Fruit fly (Drosophila melanogaster) whole organism, embryonic: ENCODE results near the gene CG43094.

Source experiments
- Ada2b ChIP-seq: fragments of 200-800 bp; sonication (Bioruptor generic); IDR thresholded peaks from 2 replicates; pipeline ENCODE4 v1.3.6; 2022; ENCODE audit warnings: missing biosample characterization, missing genetic modification characterization
- Adf1 ChIP-seq: fragments of 200-800 bp; sonication (Bioruptor generic); IDR thresholded peaks from 2 replicates; pipeline ENCODE4 v1.3.6; 2022; ENCODE audit warnings: missing biosample characterization, missing genetic modification characterization
- CG10543 ChIP-seq: fragments of 200-800 bp; sonication (Bioruptor generic); optimal IDR thresholded peaks from 3 replicates; lab custom pipeline; 2017; ENCODE audit warnings: missing biosample characterization, mild to moderate bottlenecking, missing genetic modification characterization, moderate library complexity
- CG10979 ChIP-seq: fragments of 200-800 bp; sonication (Bioruptor generic); optimal IDR thresholded peaks from 2 replicates; lab custom pipeline; 2018; ENCODE audit warnings: missing biosample characterization, mild to moderate bottlenecking, missing genetic modification characterization, moderate library complexity
- CG12659 ChIP-seq: fragments of 200-800 bp; sonication (Bioruptor generic); optimal IDR thresholded peaks from 3 replicates; lab custom pipeline; 2017; ENCODE audit warnings: mild to moderate bottlenecking, missing biosample characterization, missing genetic modification reagents, missing genetic modification characterization
- CG12744 ChIP-seq: fragments of 200-800 bp; sonication (Bioruptor generic); optimal IDR thresholded peaks from 2 replicates; lab custom pipeline; 2016; ENCODE audit warnings: missing biosample characterization, missing genetic modification characterization
- CG14441 ChIP-seq: fragments of 200-800 bp; sonication (Bioruptor generic); IDR thresholded peaks from 2 replicates; pipeline ENCODE4 v1.3.6; 2022; ENCODE audit warnings: missing biosample characterization, missing genetic modification characterization
- CG14965 ChIP-seq: fragments of 200-800 bp; sonication (Bioruptor generic); optimal IDR thresholded peaks from 2 replicates; lab custom pipeline; 2016; ENCODE audit warnings: missing biosample characterization, missing genetic modification characterization, borderline replicate concordance
- CG16863 ChIP-seq: fragments of 200-800 bp; sonication (Bioruptor generic); optimal IDR thresholded peaks from 3 replicates; lab custom pipeline; 2016; ENCODE audit warnings: missing biosample characterization, missing genetic modification characterization
- CG18599 ChIP-seq: fragments of 200-800 bp; sonication (Bioruptor generic); optimal IDR thresholded peaks from 3 replicates; lab custom pipeline; 2017; ENCODE audit warnings: missing biosample characterization, missing genetic modification characterization, mild to moderate bottlenecking, moderate library complexity, missing genetic modification reagents
- CG18619 ChIP-seq: fragments of 200-800 bp; sonication (Bioruptor generic); optimal IDR thresholded peaks from 3 replicates; lab custom pipeline; 2017; ENCODE audit warnings: missing biosample characterization, mild to moderate bottlenecking, missing genetic modification characterization
- CG30020 ChIP-seq: fragments of 200-800 bp; optimal IDR thresholded peaks from 2 replicates; lab custom pipeline; 2019; ENCODE audit warnings: missing biosample characterization, mild to moderate bottlenecking, missing genetic modification characterization, moderate library complexity
- CG4404 ChIP-seq: fragments of 200-800 bp; sonication (Bioruptor generic); IDR thresholded peaks from 2 replicates; pipeline ENCODE4 v1.3.6; 2022; ENCODE audit warnings: missing biosample characterization, missing genetic modification characterization
- CG6175 ChIP-seq: fragments of 200-800 bp; sonication (Bioruptor generic); IDR thresholded peaks from 3 replicates; pipeline ENCODE4 v1.3.6; 2022; ENCODE audit warnings: missing biosample characterization, missing genetic modification characterization
- CG6689 ChIP-seq: fragments of 200-800 bp; sonication (Bioruptor generic); IDR thresholded peaks from 2 replicates; pipeline ENCODE4 v1.3.6; 2022; ENCODE audit warnings: missing biosample characterization, missing genetic modification characterization
- CG6765 ChIP-seq: fragments of 200-800 bp; sonication (Bioruptor generic); optimal IDR thresholded peaks from 3 replicates; lab custom pipeline; 2017; ENCODE audit warnings: missing biosample characterization, mild to moderate bottlenecking, missing genetic modification characterization
- CG7839 ChIP-seq: fragments of 200-800 bp; sonication (Bioruptor generic); optimal IDR thresholded peaks from 3 replicates; lab custom pipeline; 2018; ENCODE audit warnings: missing biosample characterization, mild to moderate bottlenecking, missing genetic modification characterization, moderate library complexity
- CG7963 ChIP-seq: fragments of 200-800 bp; sonication (Bioruptor generic); IDR thresholded peaks from 3 replicates; pipeline ENCODE4 v1.3.6; 2022; ENCODE audit warnings: missing biosample characterization, missing genetic modification characterization; ENCODE audit not compliant: partially characterized antibody
- CG8281 ChIP-seq: fragments of 200-800 bp; sonication (Bioruptor generic); optimal IDR thresholded peaks from 2 replicates; lab custom pipeline; 2018; ENCODE audit warnings: missing biosample characterization, mild to moderate bottlenecking, missing genetic modification characterization, moderate library complexity
- CG8478 ChIP-seq: fragments of >200 bp; optimal IDR thresholded peaks from 2 replicates; lab custom pipeline; 2018
- CG9727 ChIP-seq: fragments of 200-800 bp; sonication (Bioruptor generic); optimal IDR thresholded peaks from 3 replicates; lab custom pipeline; 2017; ENCODE audit warnings: missing biosample characterization, mild to moderate bottlenecking, missing genetic modification characterization
- CTCF ChIP-seq: fragments of 200-800 bp; sonication (Bioruptor generic); optimal IDR thresholded peaks from 2 replicates; lab custom pipeline; 2017; ENCODE audit warnings: missing biosample characterization, mild to moderate bottlenecking, missing genetic modification characterization, moderate library complexity
- Dek ChIP-seq: fragments of 200-800 bp; sonication (Bioruptor generic); optimal IDR thresholded peaks from 3 replicates; lab custom pipeline; 2019; ENCODE audit warnings: missing biosample characterization, mild to moderate bottlenecking, missing genetic modification characterization, moderate library complexity
- Fer3 ChIP-seq: fragments of 200-800 bp; sonication (Bioruptor generic); optimal IDR thresholded peaks from 2 replicates; lab custom pipeline; 2018; ENCODE audit warnings: missing biosample characterization, mild to moderate bottlenecking, missing genetic modification characterization, moderate library complexity
- Mes4 ChIP-seq: fragments of 200-800 bp; sonication (Bioruptor generic); optimal IDR thresholded peaks from 2 replicates; lab custom pipeline; 2016; ENCODE audit warnings: missing biosample characterization, missing genetic modification characterization
- NC2α ChIP-seq: fragments of 200-800 bp; sonication (Bioruptor generic); optimal IDR thresholded peaks from 2 replicates; lab custom pipeline; 2016; ENCODE audit warnings: missing biosample characterization, missing genetic modification characterization
- NC2β ChIP-seq: fragments of 200-800 bp; sonication (Bioruptor generic); optimal IDR thresholded peaks from 2 replicates; lab custom pipeline; 2016; ENCODE audit warnings: missing biosample characterization, missing genetic modification characterization
- Poxn ChIP-seq: fragments of 200-800 bp; sonication (Bioruptor generic); IDR thresholded peaks from 2 replicates; pipeline ENCODE4 v1.3.6; 2022; ENCODE audit warnings: missing biosample characterization, missing genetic modification characterization
- Sin3A ChIP-seq: fragments of >200 bp; optimal IDR thresholded peaks from 2 replicates; lab custom pipeline; 2018
- Sox102F ChIP-seq: fragments of 200-800 bp; sonication (Bioruptor generic); optimal IDR thresholded peaks from 2 replicates; lab custom pipeline; 2018; ENCODE audit warnings: missing biosample characterization, mild to moderate bottlenecking, missing genetic modification characterization, moderate library complexity
- Trl ChIP-seq, 3 experiments: fragments of >200 bp in 2 of 3; fragments of 200-800 bp in 1 of 3; sonication (Bioruptor generic) in 1 of 3; optimal IDR thresholded peaks; 2 replicates in 1 of 3; 3 replicates in 2 of 3; lab custom pipeline; 2016 to 2017; ENCODE audit warnings: missing biosample characterization in 1 of 3, missing genetic modification characterization in 1 of 3
- Xbp1 ChIP-seq: fragments of 200-800 bp; sonication (Bioruptor generic); optimal IDR thresholded peaks from 3 replicates; lab custom pipeline; 2016; ENCODE audit warnings: missing biosample characterization, mild to moderate bottlenecking, missing genetic modification characterization
- Xrp1 ChIP-seq: fragments of 200-800 bp; sonication (Bioruptor generic); IDR thresholded peaks from 2 replicates; pipeline ENCODE4 v1.3.6; 2022; ENCODE audit warnings: missing biosample characterization, missing genetic modification characterization
- ab ChIP-seq: fragments of 200-800 bp; sonication (Bioruptor generic); optimal IDR thresholded peaks from 2 replicates; lab custom pipeline; 2016; ENCODE audit warnings: missing biosample characterization, missing genetic modification characterization
- bbx ChIP-seq: fragments of 200-800 bp; sonication (Bioruptor generic); IDR thresholded peaks from 2 replicates; pipeline ENCODE4 v1.3.6; 2022; ENCODE audit warnings: missing biosample characterization, missing genetic modification characterization; ENCODE audit not compliant: partially characterized antibody
- cad ChIP-seq: fragments of >200 bp; optimal IDR thresholded peaks from 2 replicates; lab custom pipeline; 2017; ENCODE audit warnings: missing biosample characterization, missing genetic modification characterization
- cato ChIP-seq: fragments of 200-800 bp; sonication (Bioruptor generic); optimal IDR thresholded peaks from 2 replicates; lab custom pipeline; 2016; ENCODE audit warnings: missing biosample characterization, missing genetic modification characterization, borderline replicate concordance
- grau ChIP-seq: fragments of 200-800 bp; optimal IDR thresholded peaks from 3 replicates; lab custom pipeline; 2019; ENCODE audit warnings: missing biosample characterization, mild to moderate bottlenecking, missing genetic modification characterization, moderate library complexity
- gsb-n ChIP-seq: fragments of 200-800 bp; sonication (Bioruptor generic); optimal IDR thresholded peaks from 3 replicates; lab custom pipeline; 2018; ENCODE audit warnings: missing biosample characterization, mild to moderate bottlenecking, missing genetic modification characterization
- lbe ChIP-seq: fragments of 200-800 bp; sonication (Bioruptor generic); optimal IDR thresholded peaks from 2 replicates; lab custom pipeline; 2016; ENCODE audit warnings: missing biosample characterization, mild to moderate bottlenecking, missing genetic modification characterization
- lov ChIP-seq, 2 experiments: fragments of 200-800 bp in 1 of 2; fragments of >200 bp in 1 of 2; sonication (Bioruptor generic) in 1 of 2; IDR thresholded peaks in 1 of 2; optimal IDR thresholded peaks in 1 of 2; 2 replicates in 1 of 2; 3 replicates in 1 of 2; pipeline versions ENCODE4 v1.3.6 to Lab custom; 2017 to 2022; ENCODE audit warnings: missing biosample characterization in 1 of 2, missing genetic modification characterization in 1 of 2
- nau ChIP-seq: fragments of 200-800 bp; sonication (Bioruptor generic); optimal IDR thresholded peaks from 3 replicates; lab custom pipeline; 2017; ENCODE audit warnings: missing biosample characterization, mild to moderate bottlenecking, missing genetic modification characterization, missing genetic modification reagents
- pho ChIP-seq: fragments of 200-800 bp; sonication (Bioruptor generic); optimal IDR thresholded peaks from 2 replicates; lab custom pipeline; 2016; ENCODE audit warnings: missing biosample characterization, missing genetic modification characterization
- prd ChIP-seq, 3 experiments: fragments of >200 bp in 2 of 3; fragments of 200-800 bp in 1 of 3; sonication (Bioruptor generic) in 1 of 3; optimal IDR thresholded peaks in 2 of 3; IDR thresholded peaks in 1 of 3; 2 replicates in 2 of 3; 3 replicates in 1 of 3; pipeline versions ENCODE4 v1.3.6 to Lab custom; 2017 to 2022; ENCODE audit warnings: missing biosample characterization in 1 of 3, missing genetic modification characterization in 1 of 3
- sens-2 ChIP-seq: fragments of 200-800 bp; sonication (Bioruptor generic); IDR thresholded peaks from 2 replicates; pipeline ENCODE4 v1.3.6; 2022; ENCODE audit warnings: missing biosample characterization, missing genetic modification characterization
- shn ChIP-seq: fragments of 200-800 bp; sonication (Bioruptor generic); optimal IDR thresholded peaks from 3 replicates; lab custom pipeline; 2016; ENCODE audit warnings: missing biosample characterization, missing genetic modification characterization
- sisA ChIP-seq: fragments of 200-800 bp; sonication (Bioruptor generic); IDR thresholded peaks from 2 replicates; pipeline ENCODE4 v1.3.6; 2022; ENCODE audit warnings: missing biosample characterization, missing genetic modification characterization
- vfl ChIP-seq: fragments of 200-800 bp; sonication (Bioruptor generic); optimal IDR thresholded peaks from 2 replicates; lab custom pipeline; 2016; ENCODE audit warnings: missing biosample characterization, missing genetic modification characterization
- zfh1 ChIP-seq: fragments of 200-800 bp; sonication (Bioruptor generic); IDR thresholded peaks from 3 replicates; pipeline ENCODE4 v1.3.6; 2022; ENCODE audit warnings: missing biosample characterization, missing genetic modification characterization

The CG43094 gene

DNA sequence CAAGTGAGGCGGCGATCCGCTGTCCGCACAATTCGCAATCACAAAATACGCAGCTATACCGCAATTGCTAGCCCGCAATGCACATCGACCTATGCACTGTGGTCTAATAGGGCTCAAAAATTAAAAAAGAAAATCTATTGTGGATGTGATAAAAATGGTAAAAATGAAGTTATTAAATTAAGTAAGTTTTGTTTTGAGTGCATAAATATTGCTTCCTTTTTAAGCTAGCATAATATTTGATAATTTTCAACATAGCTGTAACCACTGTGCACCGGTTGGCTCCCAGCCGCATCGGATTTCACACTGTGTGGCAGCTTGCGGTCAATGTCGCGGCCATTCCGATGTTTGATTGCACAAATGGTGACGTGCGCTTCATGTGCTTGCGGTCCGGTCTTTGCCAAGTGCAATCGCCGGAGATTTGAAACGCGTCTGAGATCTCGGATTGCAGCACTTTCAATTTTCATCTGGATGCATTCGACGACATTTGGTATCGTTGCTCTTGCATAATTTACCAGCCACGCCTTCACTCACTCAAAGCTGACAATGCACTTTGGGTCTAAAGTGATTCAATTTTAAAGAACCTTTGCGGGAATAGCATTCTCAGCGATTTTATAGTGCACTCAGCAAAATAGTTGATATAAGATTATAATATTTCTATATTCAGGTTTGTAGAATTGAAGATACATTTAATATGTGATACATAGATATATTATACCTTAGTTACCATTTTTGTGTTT, 45.8 kb upstream of the CG43094 start (continued):
- no peak for TF ChIP-seq CG6765 (GFP tag; lab: Kevin White, UChicago)
- TF ChIP-seq ab (GFP tag; lab: Kevin White, UChicago): no peak
- TF ChIP-seq CG30020: no peak
- no peak for TF ChIP-seq CG18619 (GFP tag; lab: Kevin White, UChicago)
- no peak for TF ChIP-seq CTCF (GFP tag; lab: Kevin White, UChicago)
- TF ChIP-seq CG10543 (GFP tag; lab: Kevin White, UChicago): no peak
- peak; percentile 37; the same call in 1 of the 2 replicates for TF ChIP-seq sisA
- no peak for TF ChIP-seq lbe (GFP tag; lab: Kevin White, UChicago)
- no peak for TF ChIP-seq Xbp1 (GFP tag; lab: Kevin White, UChicago)
- TF ChIP-seq NC2α (GFP tag; lab: Kevin White, UChicago): no peak
- no peak for TF ChIP-seq grau (tag; lab: Kevin White, UChicago)
- no peak for TF ChIP-seq cato (GFP tag; lab: Kevin White, UChicago)
- TF ChIP-seq cad: no peak
- TF ChIP-seq Ada2b (GFP tag; lab: Robert Waterston, UW): peak; percentile 14; the same call in 1 of the 2 replicates
- TF ChIP-seq Dek (tag; lab: Kevin White, UChicago): no peak
- no peak for TF ChIP-seq CG7963
- no peak for TF ChIP-seq CG12659
- no peak for TF ChIP-seq gsb-n (tag; lab: Kevin White, UChicago)
- TF ChIP-seq sens-2 (GFP tag; lab: Robert Waterston, UW): 0 out of 2 replicates have a peak, but pooled peaks have one; percentile 5
- no peak for TF ChIP-seq vfl (GFP tag; lab: Kevin White, UChicago)
- TF ChIP-seq bbx (GFP tag; lab: Robert Waterston, UW): no peak
- no peak for TF ChIP-seq shn
- TF ChIP-seq CG7839 (tag; lab: Kevin White, UChicago): peak; percentile 33
- no peak for TF ChIP-seq Fer3
- TF ChIP-seq Xrp1 (GFP tag; lab: Robert Waterston, UW): peak; percentile 72; the same call in 1 of the 2 replicates
- TF ChIP-seq CG6689: peak; percentile 54
- no peak for TF ChIP-seq prd (optimal IDR thresholded peaks at IDR 0.05; lab: Kevin White, UChicago)
- TF ChIP-seq prd (GFP tag; IDR thresholded peaks at IDR 0.05; lab: Robert Waterston, UW): peak; percentile 84
- TF ChIP-seq CG14441 (GFP tag; lab: Robert Waterston, UW): no peak
- peak; percentile 66; the same call in 2 of the 3 replicates for TF ChIP-seq zfh1 (GFP tag; lab: Robert Waterston, UW)
- TF ChIP-seq Adf1 (GFP tag; lab: Robert Waterston, UW): no peak
- no peak for TF ChIP-seq Poxn (GFP tag; lab: Robert Waterston, UW)
- TF ChIP-seq CG16863 (GFP tag; lab: Kevin White, UChicago): no peak
- TF ChIP-seq Sox102F: peak; percentile 13
- peak; percentile 65 for TF ChIP-seq CG4404 (GFP tag; lab: Robert Waterston, UW)
- no peak for TF ChIP-seq lov (optimal IDR thresholded peaks at IDR 0.05; lab: Kevin White, UChicago)
- TF ChIP-seq lov (GFP tag; IDR thresholded peaks at IDR 0.05; lab: Robert Waterston, UW): 0 out of 3 replicates have a peak, but pooled peaks have one; percentile 21
- no peak for TF ChIP-seq CG10979 (tag; lab: Kevin White, UChicago)
- TF ChIP-seq Mes4: no peak
- no peak for TF ChIP-seq CG12744 (GFP tag; lab: Kevin White, UChicago)
- no peak for TF ChIP-seq NC2β (GFP tag; lab: Kevin White, UChicago)
- no peak for TF ChIP-seq pho (GFP tag; lab: Kevin White, UChicago)
- no peak for TF ChIP-seq Sin3A
- TF ChIP-seq CG6175 (GFP tag; lab: Robert Waterston, UW): no peak
- no peak for TF ChIP-seq CG18599 (GFP tag; lab: Kevin White, UChicago)
- TF ChIP-seq Trl (optimal IDR thresholded peaks at IDR 0.05; lab: Kevin White, UChicago): no peak
- TF ChIP-seq Trl (GFP tag; optimal IDR thresholded peaks at IDR 0.05; lab: Kevin White, UChicago): no peak
- no peak for TF ChIP-seq CG8281 (tag; lab: Kevin White, UChicago)
- peak; percentile 20 for TF ChIP-seq CG9727 (GFP tag; lab: Kevin White, UChicago)
- no peak for TF ChIP-seq nau (GFP tag; lab: Kevin White, UChicago)
- TF ChIP-seq CG8478: no peak
- TF ChIP-seq CG14965: no peak
